Worm (Caenorhabditis elegans) whole organism, mixed stage, embryonic: ENCODE measurements around the gene C03B1.14.

ENCODE experiments used
- ces-1 ChIP-seq: fragments of 150-350 bp; optimal IDR thresholded peaks from 2 replicates; lab custom pipeline; 2014; ENCODE audit warnings: missing biosample characterization, missing genetic modification reagents, missing genetic modification characterization
- mls-2 ChIP-seq: sonication (generic microtip); optimal IDR thresholded peaks from 2 replicates; lab custom pipeline; 2016; ENCODE audit warnings: mild to moderate bottlenecking, missing genetic modification characterization, moderate library complexity, missing compliant biosample characterization
- nhr-237 ChIP-seq: fragments of 150-350 bp; optimal IDR thresholded peaks from 2 replicates; lab custom pipeline; 2014; ENCODE audit warnings: missing biosample characterization, missing genetic modification characterization
- nhr-28 ChIP-seq: fragments of 150-350 bp; optimal IDR thresholded peaks from 2 replicates; lab custom pipeline; 2014; ENCODE audit warnings: missing biosample characterization, missing genetic modification characterization
- unc-39 ChIP-seq: fragments of 150-350 bp; optimal IDR thresholded peaks from 2 replicates; lab custom pipeline; 2014; ENCODE audit warnings: missing biosample characterization, missing genetic modification characterization

DNA sequence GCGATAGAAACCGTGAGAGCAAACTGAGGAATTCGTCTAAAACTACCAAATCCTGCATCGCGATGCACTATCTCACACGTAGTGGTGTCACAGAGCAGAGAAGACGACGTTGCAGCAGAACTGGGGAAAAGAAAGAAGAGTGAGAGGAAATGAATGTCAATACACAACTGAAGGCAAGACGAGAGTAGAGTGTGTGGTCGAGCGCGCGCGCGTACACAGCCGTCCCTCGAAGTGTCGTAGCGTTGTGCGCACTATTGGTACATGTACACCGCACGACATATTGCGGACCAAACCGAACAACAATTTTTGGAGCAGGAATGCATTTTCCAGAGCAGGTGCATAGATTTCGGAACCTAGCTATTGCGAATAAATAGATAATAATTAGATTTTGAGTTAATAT lies 17.8 kb upstream of the C03B1.14 start:
- TF ChIP-seq mls-2 (tag; lab: Kevin White, UChicago), result peak; percentile 56
- peak; percentile 44 for TF ChIP-seq nhr-237 (tag; lab: Kevin White, UChicago)
- TF ChIP-seq unc-39 (tag; lab: Kevin White, UChicago), result no peak
- TF ChIP-seq nhr-28 (tag; lab: Kevin White, UChicago), result no peak
- peak; percentile 44 for TF ChIP-seq ces-1 (GFP tag; lab: Kevin White, UChicago)
